Fruit fly (Drosophila melanogaster) whole organism, embryonic: ENCODE measurements around the gene CG43295.

Source experiments
- ATbp ChIP-seq: fragments of 200-800 bp; sonication (Bioruptor generic); optimal IDR thresholded peaks from 2 replicates; lab custom pipeline; 2017; ENCODE audit warnings: missing biosample characterization, mild to moderate bottlenecking, missing genetic modification characterization, missing genetic modification reagents
- CG11247 ChIP-seq: fragments of 200-800 bp; sonication (Bioruptor generic); IDR thresholded peaks from 2 replicates; pipeline ENCODE4 v1.3.6; 2022; ENCODE audit warnings: missing biosample characterization, missing genetic modification characterization
- CG12155 ChIP-seq: fragments of 200-800 bp; sonication (Bioruptor generic); optimal IDR thresholded peaks from 3 replicates; lab custom pipeline; 2016; ENCODE audit warnings: missing biosample characterization, missing genetic modification characterization
- CG1603 ChIP-seq: fragments of 200-800 bp; sonication (Bioruptor generic); optimal IDR thresholded peaks from 2 replicates; lab custom pipeline; 2019; ENCODE audit warnings: missing biosample characterization, mild to moderate bottlenecking, missing genetic modification characterization, moderate library complexity
- CG16815 ChIP-seq: fragments of 200-800 bp; sonication (Bioruptor generic); optimal IDR thresholded peaks from 3 replicates; lab custom pipeline; 2017; ENCODE audit warnings: missing biosample characterization, mild to moderate bottlenecking, missing genetic modification characterization
- CG1832 ChIP-seq: fragments of 200-800 bp; sonication (Bioruptor generic); optimal IDR thresholded peaks from 2 replicates; lab custom pipeline; 2017; ENCODE audit warnings: missing biosample characterization, mild to moderate bottlenecking, missing genetic modification characterization, inconsistent platforms
- CG18476 ChIP-seq: fragments of 200-800 bp; sonication (Bioruptor generic); optimal IDR thresholded peaks from 2 replicates; lab custom pipeline; 2016; ENCODE audit warnings: missing biosample characterization, mild to moderate bottlenecking, missing genetic modification characterization
- CG3163 ChIP-seq: fragments of 200-800 bp; sonication (Bioruptor generic); optimal IDR thresholded peaks from 3 replicates; lab custom pipeline; 2016; ENCODE audit warnings: missing biosample characterization, missing genetic modification characterization
- CG4282 ChIP-seq: fragments of 200-800 bp; sonication (Bioruptor generic); optimal IDR thresholded peaks from 2 replicates; lab custom pipeline; 2016; ENCODE audit warnings: missing biosample characterization, missing genetic modification characterization
- CG4854 ChIP-seq: fragments of 200-800 bp; sonication (Bioruptor generic); optimal IDR thresholded peaks from 2 replicates; lab custom pipeline; 2016; ENCODE audit warnings: missing biosample characterization, missing genetic modification characterization, inconsistent platforms
- CG7556 ChIP-seq: fragments of 200-800 bp; sonication (Bioruptor generic); optimal IDR thresholded peaks from 2 replicates; lab custom pipeline; 2017; ENCODE audit warnings: missing biosample characterization, mild to moderate bottlenecking, missing genetic modification characterization
- CG8478 ChIP-seq: fragments of >200 bp; optimal IDR thresholded peaks from 2 replicates; lab custom pipeline; 2018
- CG8924 ChIP-seq: fragments of 200-800 bp; optimal IDR thresholded peaks from 3 replicates; lab custom pipeline; 2019; ENCODE audit warnings: missing biosample characterization, mild to moderate bottlenecking, missing genetic modification characterization, moderate library complexity
- Chrac-16 ChIP-seq: fragments of 200-800 bp; sonication (Bioruptor generic); optimal IDR thresholded peaks from 3 replicates; lab custom pipeline; 2016; ENCODE audit warnings: missing biosample characterization, missing genetic modification characterization
- D ChIP-seq, 2 experiments: fragments of 200-800 bp in 1 of 2; fragments of >200 bp in 1 of 2; sonication (Bioruptor generic) in 1 of 2; optimal IDR thresholded peaks; 2 replicates in 1 of 2; 3 replicates in 1 of 2; lab custom pipeline; 2017; ENCODE audit warnings: mild to moderate bottlenecking in 1 of 2, missing biosample characterization in 1 of 2, missing genetic modification characterization in 1 of 2, missing genetic modification reagents in 1 of 2
- Ets65A ChIP-seq: fragments of 200-800 bp; sonication (Bioruptor generic); peaks from one replicate; lab custom pipeline; 2016; ENCODE audit warnings: missing biosample characterization, missing genetic modification characterization
- Fer3 ChIP-seq: fragments of 200-800 bp; sonication (Bioruptor generic); optimal IDR thresholded peaks from 2 replicates; lab custom pipeline; 2018; ENCODE audit warnings: missing biosample characterization, mild to moderate bottlenecking, missing genetic modification characterization, moderate library complexity
- HLH54F ChIP-seq: fragments of 200-800 bp; sonication (Bioruptor generic); optimal IDR thresholded peaks from 3 replicates; lab custom pipeline; 2016; ENCODE audit warnings: missing biosample characterization, missing genetic modification characterization
- MTF-1 ChIP-seq: fragments of 200-800 bp; sonication (Bioruptor generic); optimal IDR thresholded peaks from 2 replicates; lab custom pipeline; 2018; ENCODE audit warnings: missing biosample characterization, mild to moderate bottlenecking, missing genetic modification characterization, borderline replicate concordance
- NFAT ChIP-seq: fragments of 200-800 bp; sonication (Bioruptor generic); IDR thresholded peaks from 2 replicates; pipeline ENCODE4 v1.3.6; 2022; ENCODE audit warnings: missing biosample characterization, missing genetic modification characterization
- Oaz ChIP-seq: fragments of 200-800 bp; sonication (Bioruptor generic); IDR thresholded peaks from 2 replicates; pipeline ENCODE4 v1.3.6; 2022; ENCODE audit warnings: missing biosample characterization, missing genetic modification characterization
- amos ChIP-seq: fragments of 200-800 bp; sonication (Bioruptor generic); IDR thresholded peaks from 2 replicates; pipeline ENCODE4 v1.3.6; 2022; ENCODE audit warnings: missing biosample characterization, missing genetic modification characterization; ENCODE audit not compliant: partially characterized antibody
- ato ChIP-seq: fragments of 200-800 bp; sonication (Bioruptor generic); IDR thresholded peaks from 2 replicates; pipeline ENCODE4 v1.3.6; 2022; ENCODE audit warnings: missing biosample characterization, missing genetic modification characterization; ENCODE audit not compliant: partially characterized antibody
- dmrt11E ChIP-seq: fragments of 200-800 bp; sonication (Bioruptor generic); optimal IDR thresholded peaks from 3 replicates; lab custom pipeline; 2018; ENCODE audit warnings: missing biosample characterization, mild to moderate bottlenecking, missing genetic modification characterization, moderate library complexity
- en ChIP-seq: fragments of 200-800 bp; sonication (Bioruptor generic); optimal IDR thresholded peaks from 2 replicates; lab custom pipeline; 2016; ENCODE audit warnings: missing biosample characterization, missing genetic modification characterization
- fd102C ChIP-seq: fragments of 200-800 bp; sonication (Bioruptor generic); optimal IDR thresholded peaks from 2 replicates; lab custom pipeline; 2018; ENCODE audit warnings: missing biosample characterization, mild to moderate bottlenecking, missing genetic modification characterization, moderate library complexity
- fd3F ChIP-seq: fragments of 200-800 bp; sonication (Bioruptor generic); optimal IDR thresholded peaks from 2 replicates; lab custom pipeline; 2018; ENCODE audit warnings: missing biosample characterization, mild to moderate bottlenecking, missing genetic modification characterization, moderate library complexity
- gcm2 ChIP-seq: fragments of 200-800 bp; sonication (Bioruptor generic); optimal IDR thresholded peaks from 2 replicates; lab custom pipeline; 2016; ENCODE audit warnings: missing biosample characterization, missing genetic modification characterization
- grn ChIP-seq: fragments of 200-800 bp; sonication (Bioruptor generic); optimal IDR thresholded peaks from 3 replicates; lab custom pipeline; 2017; ENCODE audit warnings: missing biosample characterization, missing genetic modification characterization
- insv ChIP-seq, 2 experiments: fragments of 200-800 bp; sonication (Bioruptor generic); optimal IDR thresholded peaks; 3 replicates each; lab custom pipeline; 2016 to 2018; ENCODE audit warnings: missing biosample characterization in 2 of 2, missing genetic modification characterization in 2 of 2
- maf-S ChIP-seq: fragments of 200-800 bp; sonication (Bioruptor generic); optimal IDR thresholded peaks from 2 replicates; lab custom pipeline; 2016; ENCODE audit warnings: missing biosample characterization, missing genetic modification characterization
- pita ChIP-seq: fragments of 200-800 bp; sonication (Bioruptor generic); optimal IDR thresholded peaks from 2 replicates; lab custom pipeline; 2017; ENCODE audit warnings: missing biosample characterization, mild to moderate bottlenecking, missing genetic modification characterization
- repo ChIP-seq: fragments of 200-800 bp; sonication (Bioruptor generic); optimal IDR thresholded peaks from 2 replicates; lab custom pipeline; 2016; ENCODE audit warnings: missing biosample characterization, missing genetic modification characterization
- ro ChIP-seq: fragments of 200-800 bp; sonication (Bioruptor generic); IDR thresholded peaks from 2 replicates; pipeline ENCODE4 v1.3.6; 2022; ENCODE audit warnings: missing biosample characterization, missing genetic modification characterization
- sc ChIP-seq, 3 experiments: fragments of >200 bp in 2 of 3; fragments of 200-800 bp in 1 of 3; sonication (Bioruptor generic) in 1 of 3; optimal IDR thresholded peaks; 2 replicates in 2 of 3; 3 replicates in 1 of 3; lab custom pipeline; 2017; ENCODE audit warnings: mild to moderate bottlenecking in 1 of 3, missing biosample characterization in 1 of 3, missing genetic modification characterization in 1 of 3, missing genetic modification reagents in 1 of 3
- schlank ChIP-seq: fragments of 200-800 bp; sonication (Bioruptor generic); optimal IDR thresholded peaks from 2 replicates; lab custom pipeline; 2018; ENCODE audit warnings: missing biosample characterization, mild to moderate bottlenecking, missing genetic modification characterization
- sisA ChIP-seq: fragments of 200-800 bp; sonication (Bioruptor generic); IDR thresholded peaks from 2 replicates; pipeline ENCODE4 v1.3.6; 2022; ENCODE audit warnings: missing biosample characterization, missing genetic modification characterization
- slp2 ChIP-seq: fragments of 200-800 bp; sonication (Bioruptor generic); optimal IDR thresholded peaks from 2 replicates; lab custom pipeline; 2016; ENCODE audit warnings: missing biosample characterization, missing genetic modification characterization
- tin ChIP-seq: fragments of 200-800 bp; sonication (Bioruptor generic); optimal IDR thresholded peaks from 3 replicates; lab custom pipeline; 2016; ENCODE audit warnings: missing biosample characterization, missing genetic modification characterization
- toy ChIP-seq: fragments of 200-800 bp; sonication (Bioruptor generic); IDR thresholded peaks from 2 replicates; pipeline ENCODE4 v1.3.6; 2022; ENCODE audit warnings: missing biosample characterization, missing genetic modification characterization
- tx ChIP-seq: fragments of 200-800 bp; sonication (Bioruptor generic); optimal IDR thresholded peaks from 2 replicates; lab custom pipeline; 2016; ENCODE audit warnings: missing biosample characterization, missing genetic modification characterization
- vfl ChIP-seq: fragments of 200-800 bp; sonication (Bioruptor generic); optimal IDR thresholded peaks from 2 replicates; lab custom pipeline; 2016; ENCODE audit warnings: missing biosample characterization, missing genetic modification characterization

CG43295 gene

dm6 chr3L:16128481-16128972, 22.9 kb downstream of the CG43295 start, which contains the start of gene Pgm1 (continued):
- TF ChIP-seq NFAT (GFP tag; lab: Robert Waterston, UW): peak; percentile 76
- TF ChIP-seq sc (optimal IDR thresholded peaks at IDR 0.05; lab: Kevin White, UChicago): no peak
- TF ChIP-seq sc (GFP tag; optimal IDR thresholded peaks at IDR 0.05; lab: Kevin White, UChicago): peak; percentile 50
- peak; percentile 76 for TF ChIP-seq en
- TF ChIP-seq D (optimal IDR thresholded peaks at IDR 0.05; lab: Kevin White, UChicago): no peak
- TF ChIP-seq D (GFP tag; optimal IDR thresholded peaks at IDR 0.05; lab: Kevin White, UChicago): peak; percentile 74
- TF ChIP-seq CG18476 (GFP tag; lab: Kevin White, UChicago): peak; percentile 72
- TF ChIP-seq Fer3 (tag; lab: Kevin White, UChicago): no peak
- no peak for TF ChIP-seq MTF-1 (GFP tag; lab: Kevin White, UChicago)
- TF ChIP-seq fd3F (GFP tag; lab: Kevin White, UChicago): peak; percentile 59
- no peak for TF ChIP-seq pita (GFP tag; lab: Kevin White, UChicago)
- peak; percentile 74 for TF ChIP-seq sisA (GFP tag; lab: Robert Waterston, UW)
- TF ChIP-seq Chrac-16: peak; percentile 81
- no peak; the same call in 1 of the 2 replicates for TF ChIP-seq amos
- peak; percentile 81 for TF ChIP-seq schlank (tag; lab: Kevin White, UChicago)
- no peak for TF ChIP-seq CG8478 (lab: Kevin White, UChicago)
- TF ChIP-seq Ets65A: peak; percentile 98
- no peak for TF ChIP-seq ro
- TF ChIP-seq CG8924 (tag; lab: Kevin White, UChicago): peak; percentile 79
- 0 out of 2 replicates have a peak, but pooled peaks have one; percentile 36 for TF ChIP-seq toy (GFP tag; lab: Robert Waterston, UW)
- peak; percentile 88 for TF ChIP-seq maf-S
- TF ChIP-seq CG1603 (tag; lab: Kevin White, UChicago): peak; percentile 95
- TF ChIP-seq slp2 (GFP tag; lab: Kevin White, UChicago): peak; percentile 88
- peak; percentile 70 for TF ChIP-seq CG16815 (GFP tag; lab: Kevin White, UChicago)
- peak; percentile 84 for TF ChIP-seq vfl (GFP tag; lab: Kevin White, UChicago)
- peak; percentile 87 for TF ChIP-seq gcm2 (GFP tag; lab: Kevin White, UChicago)
- peak; percentile 89 for TF ChIP-seq repo
- no peak for TF ChIP-seq CG1832
- TF ChIP-seq CG7556 (GFP tag; lab: Kevin White, UChicago): peak; percentile 74
- peak; percentile 71 for TF ChIP-seq ATbp
- peak; percentile 87 for TF ChIP-seq CG4282 (GFP tag; lab: Kevin White, UChicago)
- TF ChIP-seq dmrt11E: peak; percentile 69
- TF ChIP-seq ato (GFP tag; lab: Robert Waterston, UW): no peak
- TF ChIP-seq insv (GFP tag; optimal IDR thresholded peaks at IDR 0.05; lab: Kevin White, UChicago): peak in 1 of 2 experiments; percentile 35
- TF ChIP-seq CG11247 (GFP tag; lab: Robert Waterston, UW): peak; percentile 47
- TF ChIP-seq CG12155: peak; percentile 88
- peak; percentile 70 for TF ChIP-seq tin (GFP tag; lab: Kevin White, UChicago)
- TF ChIP-seq tx (GFP tag; lab: Kevin White, UChicago): peak; percentile 88
- TF ChIP-seq fd102C: peak; percentile 38
- TF ChIP-seq HLH54F (GFP tag; lab: Kevin White, UChicago): peak; percentile 87
- TF ChIP-seq Oaz (GFP tag; lab: Robert Waterston, UW): peak; percentile 66; the same call in 1 of the 2 replicates
- peak; percentile 82 for TF ChIP-seq CG3163
- TF ChIP-seq CG4854 (GFP tag; lab: Kevin White, UChicago): peak; percentile 72
- peak; percentile 96 for TF ChIP-seq grn (GFP tag; lab: Kevin White, UChicago)
- TF ChIP-seq, all 482 proteins: peak for 374
